Fruit fly (Drosophila melanogaster) whole organism, embryonic: ENCODE results near the gene mRpL15.

ENCODE experiments used
- Atf-2 ChIP-seq: fragments of 200-800 bp; sonication (Bioruptor generic); optimal IDR thresholded peaks from 2 replicates; lab custom pipeline; 2016; ENCODE audit warnings: missing biosample characterization, missing genetic modification characterization
- CG11247 ChIP-seq: fragments of 200-800 bp; sonication (Bioruptor generic); IDR thresholded peaks from 2 replicates; pipeline ENCODE4 v1.3.6; 2022; ENCODE audit warnings: missing biosample characterization, missing genetic modification characterization
- CG11695 ChIP-seq: fragments of 200-800 bp; sonication (Bioruptor generic); IDR thresholded peaks from 3 replicates; pipeline ENCODE4 v1.3.6; 2022; ENCODE audit warnings: missing biosample characterization, missing genetic modification characterization
- CG14860 ChIP-seq: fragments of 200-800 bp; sonication (Bioruptor generic); IDR thresholded peaks from 3 replicates; pipeline ENCODE4 v1.3.6; 2022; ENCODE audit warnings: missing biosample characterization, missing genetic modification characterization; ENCODE audit not compliant: partially characterized antibody
- CG15479 ChIP-seq: fragments of 200-800 bp; sonication (Bioruptor generic); optimal IDR thresholded peaks from 3 replicates; lab custom pipeline; 2019; ENCODE audit warnings: missing biosample characterization, mild to moderate bottlenecking, missing genetic modification characterization, moderate library complexity
- CG15514 ChIP-seq: fragments of 200-800 bp; sonication (Bioruptor generic); optimal IDR thresholded peaks from 3 replicates; lab custom pipeline; 2017; ENCODE audit warnings: missing biosample characterization, missing genetic modification characterization, mild to moderate bottlenecking, moderate library complexity, missing genetic modification reagents
- CG1603 ChIP-seq: fragments of 200-800 bp; sonication (Bioruptor generic); optimal IDR thresholded peaks from 2 replicates; lab custom pipeline; 2019; ENCODE audit warnings: missing biosample characterization, mild to moderate bottlenecking, missing genetic modification characterization, moderate library complexity
- CG17359 ChIP-seq: fragments of 200-800 bp; sonication (Bioruptor generic); optimal IDR thresholded peaks from 3 replicates; lab custom pipeline; 2018; ENCODE audit warnings: missing biosample characterization, mild to moderate bottlenecking, missing genetic modification characterization, moderate library complexity
- CG17829 ChIP-seq: fragments of 200-800 bp; optimal IDR thresholded peaks from 2 replicates; lab custom pipeline; 2019; ENCODE audit warnings: missing biosample characterization, mild to moderate bottlenecking, missing genetic modification characterization, moderate library complexity
- CG2202 ChIP-seq: fragments of 200-800 bp; sonication (Bioruptor generic); optimal IDR thresholded peaks from 2 replicates; lab custom pipeline; 2018; ENCODE audit warnings: missing biosample characterization, mild to moderate bottlenecking, missing genetic modification characterization
- CG30020 ChIP-seq: fragments of 200-800 bp; optimal IDR thresholded peaks from 2 replicates; lab custom pipeline; 2019; ENCODE audit warnings: missing biosample characterization, mild to moderate bottlenecking, missing genetic modification characterization, moderate library complexity
- CG4424 ChIP-seq: fragments of 200-800 bp; sonication (Bioruptor generic); optimal IDR thresholded peaks from 3 replicates; lab custom pipeline; 2016; ENCODE audit warnings: missing biosample characterization, missing genetic modification characterization
- CG6654 ChIP-seq: fragments of 200-800 bp; sonication (Bioruptor generic); optimal IDR thresholded peaks from 2 replicates; lab custom pipeline; 2017; ENCODE audit warnings: missing biosample characterization, mild to moderate bottlenecking, missing genetic modification characterization
- CG7928 ChIP-seq: fragments of 200-800 bp; sonication (Bioruptor generic); optimal IDR thresholded peaks from 2 replicates; lab custom pipeline; 2017; ENCODE audit warnings: missing biosample characterization, mild to moderate bottlenecking, missing genetic modification characterization
- CG9797 ChIP-seq: fragments of 200-800 bp; sonication (Bioruptor generic); optimal IDR thresholded peaks from 3 replicates; lab custom pipeline; 2018; ENCODE audit warnings: missing biosample characterization, mild to moderate bottlenecking, missing genetic modification characterization
- D19B ChIP-seq: fragments of 200-800 bp; sonication (Bioruptor generic); optimal IDR thresholded peaks from 2 replicates; lab custom pipeline; 2017; ENCODE audit warnings: missing biosample characterization, mild to moderate bottlenecking, missing genetic modification characterization
- Dll ChIP-seq: fragments of 200-800 bp; sonication (Bioruptor generic); IDR thresholded peaks from 4 replicates; pipeline ENCODE4 v1.3.6; 2022; ENCODE audit warnings: missing biosample characterization, missing genetic modification characterization; ENCODE audit not compliant: partially characterized antibody
- Doc2 ChIP-seq: fragments of 200-800 bp; sonication (Bioruptor generic); IDR thresholded peaks from 2 replicates; pipeline ENCODE4 v1.3.6; 2022; ENCODE audit warnings: missing biosample characterization, missing genetic modification characterization
- Dref ChIP-seq: fragments of 200-800 bp; sonication (Bioruptor generic); IDR thresholded peaks from 2 replicates; pipeline ENCODE4 v1.3.6; 2022; ENCODE audit warnings: missing biosample characterization, missing genetic modification characterization
- HHEX ChIP-seq: fragments of 200-800 bp; sonication (Bioruptor generic); optimal IDR thresholded peaks from 3 replicates; lab custom pipeline; 2017; ENCODE audit warnings: missing biosample characterization, mild to moderate bottlenecking, missing genetic modification characterization, missing genetic modification reagents
- Lim3 ChIP-seq: fragments of 200-800 bp; sonication (Bioruptor generic); IDR thresholded peaks from 2 replicates; pipeline ENCODE4 v1.3.6; 2022; ENCODE audit warnings: missing biosample characterization, missing genetic modification characterization
- Mes4 ChIP-seq: fragments of 200-800 bp; sonication (Bioruptor generic); optimal IDR thresholded peaks from 2 replicates; lab custom pipeline; 2016; ENCODE audit warnings: missing biosample characterization, missing genetic modification characterization
- Mrtf ChIP-seq: fragments of 200-800 bp; sonication (Bioruptor generic); IDR thresholded peaks from 3 replicates; pipeline ENCODE4 v1.3.6; 2022; ENCODE audit warnings: missing biosample characterization, missing genetic modification characterization
- NK7.1 ChIP-seq: fragments of 200-800 bp; sonication (Bioruptor generic); optimal IDR thresholded peaks from 3 replicates; lab custom pipeline; 2016; ENCODE audit warnings: missing biosample characterization, missing genetic modification characterization
- Nf-YC ChIP-seq: fragments of 200-800 bp; optimal IDR thresholded peaks from 3 replicates; lab custom pipeline; 2019; ENCODE audit warnings: missing biosample characterization, mild to moderate bottlenecking, missing genetic modification characterization, moderate library complexity
- Scr ChIP-seq: fragments of 200-800 bp; sonication (Bioruptor generic); IDR thresholded peaks from 2 replicates; pipeline ENCODE4 v1.3.6; 2022; ENCODE audit warnings: missing biosample characterization, missing genetic modification characterization; ENCODE audit not compliant: partially characterized antibody
- Stat92E ChIP-seq, 3 experiments: fragments of >200 bp in 2 of 3; fragments of 200-800 bp in 1 of 3; sonication (Bioruptor generic) in 1 of 3; optimal IDR thresholded peaks; 2 replicates each; lab custom pipeline; 2017 to 2019; ENCODE audit warnings: missing biosample characterization in 3 of 3, missing genetic modification characterization in 3 of 3, mild to moderate bottlenecking in 1 of 3, moderate library complexity in 1 of 3
- abd-A ChIP-seq: fragments of 200-800 bp; sonication (Bioruptor generic); optimal IDR thresholded peaks from 3 replicates; lab custom pipeline; 2019; ENCODE audit warnings: missing biosample characterization, mild to moderate bottlenecking, missing genetic modification characterization, moderate library complexity
- ap ChIP-seq: fragments of 200-800 bp; sonication (Bioruptor generic); IDR thresholded peaks from 2 replicates; pipeline ENCODE4 v1.3.6; 2022; ENCODE audit warnings: missing biosample characterization, missing genetic modification characterization
- ash1 ChIP-seq: fragments of 200-800 bp; sonication (Bioruptor generic); optimal IDR thresholded peaks from 2 replicates; lab custom pipeline; 2018; ENCODE audit warnings: missing biosample characterization, mild to moderate bottlenecking, missing genetic modification characterization
- bowl ChIP-seq: fragments of 200-800 bp; sonication (Bioruptor generic); IDR thresholded peaks from 2 replicates; pipeline ENCODE4 v1.3.6; 2022; ENCODE audit warnings: missing biosample characterization, missing genetic modification characterization
- cas ChIP-seq: fragments of 200-800 bp; sonication (Bioruptor generic); IDR thresholded peaks from 2 replicates; pipeline ENCODE4 v1.3.6; 2022; ENCODE audit warnings: missing biosample characterization, missing genetic modification characterization
- crol ChIP-seq: fragments of 200-800 bp; sonication (Bioruptor generic); IDR thresholded peaks from 2 replicates; pipeline ENCODE4 v1.3.6; 2022; ENCODE audit warnings: missing biosample characterization, missing genetic modification characterization
- dimm ChIP-seq: fragments of 200-800 bp; sonication (Bioruptor generic); IDR thresholded peaks from 2 replicates; pipeline ENCODE4 v1.3.6; 2022; ENCODE audit warnings: missing biosample characterization, missing genetic modification characterization
- dysf ChIP-seq: fragments of 200-800 bp; sonication (Bioruptor generic); IDR thresholded peaks from 3 replicates; pipeline ENCODE4 v1.3.6; 2022; ENCODE audit warnings: missing biosample characterization, missing genetic modification characterization
- emc ChIP-seq: fragments of 200-800 bp; sonication (Bioruptor generic); optimal IDR thresholded peaks from 2 replicates; lab custom pipeline; 2016; ENCODE audit warnings: missing biosample characterization, missing genetic modification characterization
- gsb ChIP-seq: fragments of 200-800 bp; sonication (Bioruptor generic); IDR thresholded peaks from 2 replicates; pipeline ENCODE4 v1.3.6; 2022; ENCODE audit warnings: missing biosample characterization, missing genetic modification characterization
- kay ChIP-seq: fragments of 200-800 bp; sonication (Bioruptor generic); optimal IDR thresholded peaks from 2 replicates; lab custom pipeline; 2016; ENCODE audit warnings: missing biosample characterization, missing genetic modification characterization
- odd ChIP-seq: fragments of 200-800 bp; sonication (Bioruptor generic); optimal IDR thresholded peaks from 2 replicates; lab custom pipeline; 2017; ENCODE audit warnings: missing biosample characterization, mild to moderate bottlenecking, missing genetic modification characterization
- org-1 ChIP-seq: fragments of 200-800 bp; sonication (Bioruptor generic); optimal IDR thresholded peaks from 2 replicates; lab custom pipeline; 2017; ENCODE audit warnings: missing biosample characterization, missing genetic modification characterization
- pita ChIP-seq: fragments of 200-800 bp; sonication (Bioruptor generic); optimal IDR thresholded peaks from 2 replicates; lab custom pipeline; 2017; ENCODE audit warnings: missing biosample characterization, mild to moderate bottlenecking, missing genetic modification characterization
- pum ChIP-seq: fragments of 200-800 bp; sonication (Bioruptor generic); optimal IDR thresholded peaks from 2 replicates; lab custom pipeline; 2016; ENCODE audit warnings: missing biosample characterization, missing genetic modification characterization
- ro ChIP-seq: fragments of 200-800 bp; sonication (Bioruptor generic); IDR thresholded peaks from 2 replicates; pipeline ENCODE4 v1.3.6; 2022; ENCODE audit warnings: missing biosample characterization, missing genetic modification characterization
- scrt ChIP-seq: fragments of 200-800 bp; sonication (Bioruptor generic); optimal IDR thresholded peaks from 2 replicates; lab custom pipeline; 2018; ENCODE audit warnings: missing biosample characterization, mild to moderate bottlenecking, missing genetic modification characterization, moderate library complexity
- sd ChIP-seq: fragments of 200-800 bp; sonication (Bioruptor generic); optimal IDR thresholded peaks from 3 replicates; lab custom pipeline; 2018; ENCODE audit warnings: missing biosample characterization, mild to moderate bottlenecking, missing genetic modification characterization, moderate library complexity
- so ChIP-seq: fragments of 200-800 bp; sonication (Bioruptor generic); IDR thresholded peaks from 3 replicates; pipeline ENCODE4 v1.3.6; 2022; ENCODE audit warnings: missing biosample characterization, missing genetic modification characterization
- tin ChIP-seq: fragments of 200-800 bp; sonication (Bioruptor generic); optimal IDR thresholded peaks from 3 replicates; lab custom pipeline; 2016; ENCODE audit warnings: missing biosample characterization, missing genetic modification characterization
- tna ChIP-seq: fragments of 200-800 bp; sonication (Bioruptor generic); IDR thresholded peaks from 2 replicates; pipeline ENCODE4 v1.3.6; 2022; ENCODE audit warnings: missing biosample characterization, missing genetic modification characterization; ENCODE audit not compliant: partially characterized antibody

mRpL15 gene

DNA sequence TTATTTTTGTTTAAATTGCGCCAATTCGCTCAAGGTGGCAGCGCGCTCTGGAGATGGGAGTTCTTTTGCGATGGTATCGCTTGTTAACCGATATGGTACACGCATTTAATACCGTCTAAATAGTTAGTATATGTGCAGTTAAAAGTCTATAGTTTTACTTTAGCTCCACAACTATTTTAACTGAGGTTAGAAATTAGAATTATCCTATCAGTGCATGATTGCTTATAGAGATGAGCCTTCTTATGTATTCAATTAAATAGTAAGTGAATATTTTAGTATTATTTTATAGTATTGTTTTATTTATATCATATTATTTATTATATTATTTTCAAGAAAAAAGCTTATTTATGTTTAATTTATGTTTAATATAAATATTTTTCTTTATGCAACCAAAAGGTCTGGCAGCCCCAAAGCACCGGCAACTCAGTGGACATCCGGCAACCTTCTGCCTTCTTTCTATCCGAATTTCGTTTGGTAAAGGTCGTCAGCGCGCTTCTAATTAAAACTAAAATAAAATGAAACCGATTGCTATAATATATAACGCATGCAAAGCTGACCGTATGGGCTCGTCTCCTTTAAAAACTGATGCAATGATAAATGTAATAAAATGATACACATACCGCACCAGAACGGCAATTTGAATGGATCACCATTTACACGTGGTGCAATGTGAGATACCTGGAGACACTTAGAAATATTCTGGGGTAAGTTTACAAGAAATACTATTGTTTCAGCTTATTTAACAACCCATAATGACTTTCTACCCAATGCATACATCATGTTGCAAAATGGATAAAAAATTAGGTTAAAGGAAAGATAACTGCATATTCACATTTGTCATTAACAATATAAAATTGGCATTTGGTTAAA, 17.0 kb upstream of the mRpL15 start, which contains the start of gene CG5199 (continued):
- TF ChIP-seq Dref (GFP tag; lab: Robert Waterston, UW): peak; percentile 26; the same call in 1 of the 2 replicates
- TF ChIP-seq odd (GFP tag; lab: Kevin White, UChicago): peak; percentile 48
- no peak for TF ChIP-seq abd-A (tag; lab: Kevin White, UChicago)
- TF ChIP-seq Nf-YC (tag; lab: Kevin White, UChicago): peak; percentile 75
- no peak for TF ChIP-seq Mes4 (GFP tag; lab: Kevin White, UChicago)
- TF ChIP-seq org-1 (GFP tag; lab: Kevin White, UChicago): no peak
- no peak for TF ChIP-seq Doc2 (GFP tag; lab: Robert Waterston, UW)
- TF ChIP-seq kay (GFP tag; lab: Kevin White, UChicago): no peak
- TF ChIP-seq emc: no peak
- TF ChIP-seq dimm (GFP tag; lab: Robert Waterston, UW): no peak
- TF ChIP-seq sd (tag; lab: Kevin White, UChicago): no peak
- TF ChIP-seq CG4424: peak; percentile 78
- TF ChIP-seq tin (GFP tag; lab: Kevin White, UChicago): peak; percentile 79
- TF ChIP-seq cas (GFP tag; lab: Robert Waterston, UW): no peak
- TF ChIP-seq bowl (GFP tag; lab: Robert Waterston, UW): no peak
- peak; percentile 83 for TF ChIP-seq Dll
- peak; percentile 77 for TF ChIP-seq CG30020 (tag; lab: Kevin White, UChicago)
- peak; percentile 77 for TF ChIP-seq dysf
- TF ChIP-seq CG17359 (tag; lab: Kevin White, UChicago): peak; percentile 50
- TF ChIP-seq Mrtf (GFP tag; lab: Robert Waterston, UW): peak; percentile 68; the same call in 2 of the 3 replicates
- TF ChIP-seq CG7928 (GFP tag; lab: Kevin White, UChicago): no peak
- no peak for TF ChIP-seq ro (GFP tag; lab: Robert Waterston, UW)
- no peak for TF ChIP-seq Stat92E (GFP tag; optimal IDR thresholded peaks at IDR 0.05; lab: Kevin White, UChicago)
- TF ChIP-seq CG11695 (GFP tag; lab: Robert Waterston, UW): peak; percentile 56; the same call in 2 of the 3 replicates
- no peak for TF ChIP-seq Lim3 (GFP tag; lab: Robert Waterston, UW)
- TF ChIP-seq CG6654: peak; percentile 10
- no peak for TF ChIP-seq so (GFP tag; lab: Robert Waterston, UW)
- TF ChIP-seq CG1603: peak; percentile 46
- TF ChIP-seq CG11247 (GFP tag; lab: Robert Waterston, UW): no peak
- 0 out of 2 replicates have a peak, but pooled peaks have one; percentile 24 for TF ChIP-seq ap
- TF ChIP-seq crol (GFP tag; lab: Robert Waterston, UW): no peak; the same call in 1 of the 2 replicates
- TF ChIP-seq CG15514 (GFP tag; lab: Kevin White, UChicago): peak; percentile 53
- peak; percentile 44; the same call in 1 of the 2 replicates for TF ChIP-seq gsb (GFP tag; lab: Robert Waterston, UW)
- TF ChIP-seq Scr (GFP tag; lab: Robert Waterston, UW): peak; percentile 89
- no peak for TF ChIP-seq scrt
- TF ChIP-seq pita (GFP tag; lab: Kevin White, UChicago): no peak
- peak; percentile 10 for TF ChIP-seq CG2202 (tag; lab: Kevin White, UChicago)
- TF ChIP-seq pum (GFP tag; lab: Kevin White, UChicago): peak; percentile 49
- peak; percentile 43 for TF ChIP-seq CG15479
- TF ChIP-seq D19B (GFP tag; lab: Kevin White, UChicago): peak; percentile 89
- no peak for TF ChIP-seq Atf-2 (GFP tag; lab: Kevin White, UChicago)
- TF ChIP-seq CG17829 (tag; lab: Kevin White, UChicago): peak; percentile 89
- no peak for TF ChIP-seq NK7.1
- TF ChIP-seq CG14860 (GFP tag; lab: Robert Waterston, UW): peak; percentile 62; the same call in 2 of the 3 replicates
- TF ChIP-seq CG9797 (GFP tag; lab: Kevin White, UChicago): peak; percentile 35
- TF ChIP-seq HHEX (GFP tag; lab: Kevin White, UChicago): peak; percentile 52
- no peak for TF ChIP-seq ash1 (GFP tag; lab: Kevin White, UChicago)
- no peak; the same call in 1 of the 2 replicates for TF ChIP-seq tna (GFP tag; lab: Robert Waterston, UW)
